Comparison of ENCODE assay signal across 6 worm cellular contexts in the genomic region with DNA sequence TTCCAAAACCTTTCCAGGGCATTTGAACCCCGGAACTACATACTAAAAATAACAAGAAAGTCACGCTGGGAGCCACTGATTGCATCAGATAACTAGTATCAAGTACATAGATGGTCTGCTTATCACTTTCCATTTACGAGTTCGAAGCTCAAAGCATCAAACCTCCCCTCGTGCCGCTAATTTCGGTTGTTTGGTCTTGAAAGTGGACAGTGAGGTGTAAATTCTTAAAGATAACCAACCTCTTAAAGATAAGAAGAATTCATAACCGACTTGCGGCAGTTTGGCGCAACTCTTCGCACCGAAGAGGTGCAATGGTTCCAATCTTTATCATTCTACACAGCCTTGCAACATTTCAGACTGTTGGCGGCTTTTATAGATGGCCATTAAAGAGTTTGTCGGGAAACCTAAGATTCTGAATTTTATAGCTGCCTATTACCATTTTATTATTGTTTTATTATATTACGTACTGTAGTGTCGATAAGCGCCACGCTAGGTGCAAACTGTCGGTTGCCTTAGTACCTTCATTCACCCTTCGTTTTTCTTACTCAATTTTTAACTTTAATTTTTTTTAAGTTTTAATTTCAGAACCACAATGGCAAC.
TF ChIP-seq lines count a peak whose summit lies in the region.

Gene amt-4, plus strand, starts transcription at position 586 of the 600 bp plus-strand sequence.

TF ChIP-seq in whole organism, L1 larva, 84 proteins besides CTCF, POLR2A, EP300 and RAD21:
- TF ChIP-seq nhr-90 (tag; optimal IDR thresholded peaks at IDR 0.05; lab: Kevin White, UChicago; ENCODE audit: poor library complexity) (peak; percentile 13), nhr-71 (tag; optimal IDR thresholded peaks at IDR 0.05; lab: Kevin White, UChicago) (peak; percentile 31), lsy-2 (tag; optimal IDR thresholded peaks at IDR 0.05; lab: Kevin White, UChicago) (no peak), mdl-1 (tag; optimal IDR thresholded peaks at IDR 0.05; lab: Kevin White, UChicago) (peak in 1 of 2 experiments; percentile 64), nhr-20 (tag; optimal IDR thresholded peaks at IDR 0.05; lab: Kevin White, UChicago) (peak; percentile 23), lin-14 (GFP tag; optimal IDR thresholded peaks at IDR 0.05; lab: Kevin White, UChicago) (peak; percentile 4), jun-1 (tag; optimal IDR thresholded peaks at IDR 0.05; lab: Kevin White, UChicago) (peak; percentile 13), tlp-1 (tag; optimal IDR thresholded peaks at IDR 0.05; lab: Kevin White, UChicago) (peak; percentile 27), elt-2 (tag; optimal IDR thresholded peaks at IDR 0.05; lab: Kevin White, UChicago) (peak; percentile 98), pag-3 (tag; optimal IDR thresholded peaks at IDR 0.05; lab: Kevin White, UChicago; ENCODE audit: borderline replicate concordance, insufficient read depth) (no peak)

TF ChIP-seq in whole organism, L2 larva, 48 proteins besides CTCF, POLR2A, EP300 and RAD21 (continues in another document):
- TF ChIP-seq ceh-82 (tag; optimal IDR thresholded peaks at IDR 0.05; lab: Kevin White, UChicago) = no peak
- no peak for TF ChIP-seq R02D3.7 (tag; optimal IDR thresholded peaks at IDR 0.05; lab: Kevin White, UChicago)
- no peak for TF ChIP-seq snpc-4 (tag; optimal IDR thresholded peaks at IDR 0.05; lab: Kevin White, UChicago)
- TF ChIP-seq nhr-129 (tag; optimal IDR thresholded peaks at IDR 0.05; lab: Kevin White, UChicago) = peak; percentile 79
- peak; percentile 50 for TF ChIP-seq F13H6.1 (tag; optimal IDR thresholded peaks at IDR 0.05; lab: Kevin White, UChicago)
- peak; percentile 45 for TF ChIP-seq crh-2 (tag; optimal IDR thresholded peaks at IDR 0.05; lab: Kevin White, UChicago)
- no peak for TF ChIP-seq sma-3 (GFP tag; optimal IDR thresholded peaks at IDR 0.05; lab: Kevin White, UChicago)
- peak in 1 of 2 experiments; percentile 56 for TF ChIP-seq mdl-1 (tag; optimal IDR thresholded peaks at IDR 0.05; lab: Kevin White, UChicago)
- TF ChIP-seq nhr-11 (tag; optimal IDR thresholded peaks at IDR 0.05; lab: Kevin White, UChicago) = no peak
- TF ChIP-seq ztf-11 (tag; optimal IDR thresholded peaks at IDR 0.05; lab: Kevin White, UChicago) = no peak
- TF ChIP-seq lin-39 (tag; optimal IDR thresholded peaks at IDR 0.05; lab: Kevin White, UChicago) = no peak
- TF ChIP-seq lin-11 (tag; optimal IDR thresholded peaks at IDR 0.05; lab: Kevin White, UChicago) = no peak
- TF ChIP-seq mab-5 (tag; optimal IDR thresholded peaks at IDR 0.05; lab: Kevin White, UChicago) = no peak
- TF ChIP-seq nhr-21 (tag; optimal IDR thresholded peaks at IDR 0.05; lab: Kevin White, UChicago) = no peak
- no peak for TF ChIP-seq ztf-1 (GFP tag; conservative IDR thresholded peaks at IDR 0.05; lab: Robert Waterston, UW)

TF ChIP-seq in whole organism, L3 larva, 47 proteins besides CTCF, POLR2A, EP300 and RAD21 (continues in another document):
- TF ChIP-seq elt-3 (tag; optimal IDR thresholded peaks at IDR 0.05; lab: Kevin White, UChicago) (no peak), jun-1 (tag; optimal IDR thresholded peaks at IDR 0.05; lab: Kevin White, UChicago) (peak; percentile 78), nhr-77 (tag; optimal IDR thresholded peaks at IDR 0.05; lab: Kevin White, UChicago) (no peak), nhr-23 (tag; optimal IDR thresholded peaks at IDR 0.05; lab: Kevin White, UChicago) (no peak), aly-2 (tag; optimal IDR thresholded peaks at IDR 0.05; lab: Kevin White, UChicago) (no peak), nhr-11 (tag; optimal IDR thresholded peaks at IDR 0.05; lab: Kevin White, UChicago) (no peak), eor-1 (tag; optimal IDR thresholded peaks at IDR 0.05; lab: Kevin White, UChicago) (no peak), ztf-11 (tag; optimal IDR thresholded peaks at IDR 0.05; lab: Kevin White, UChicago) (no peak), mdl-1 (tag; optimal IDR thresholded peaks at IDR 0.05; lab: Kevin White, UChicago) (peak; percentile 15), skn-1 (tag; optimal IDR thresholded peaks at IDR 0.05; lab: Kevin White, UChicago) (no peak), ceh-28 (tag; optimal IDR thresholded peaks at IDR 0.05; lab: Kevin White, UChicago) (no peak), pha-4 (tag; optimal IDR thresholded peaks at IDR 0.05; lab: Kevin White, UChicago) (peak; percentile 62), nhr-237 (tag; optimal IDR thresholded peaks at IDR 0.05; lab: Kevin White, UChicago) (no peak), elt-1 (tag; optimal IDR thresholded peaks at IDR 0.05; lab: Kevin White, UChicago) (no peak), ztf-4 (tag; optimal IDR thresholded peaks at IDR 0.05; lab: Kevin White, UChicago) (no peak), fkh-10 (GFP tag; optimal IDR thresholded peaks at IDR 0.05; lab: Kevin White, UChicago) (no peak)

TF ChIP-seq in whole organism, L4 larva, 104 proteins besides CTCF, POLR2A, EP300 and RAD21 (continues in another document):
- TF ChIP-seq php-3 (GFP tag; IDR thresholded peaks at IDR 0.05; lab: Robert Waterston, UW) (peak; percentile 99), T26A8.4 (GFP tag; IDR thresholded peaks at IDR 0.05; lab: Robert Waterston, UW) (no peak), egl-27 (tag; optimal IDR thresholded peaks at IDR 0.05; lab: Kevin White, UChicago) (no peak), madf-5 (GFP tag; IDR thresholded peaks at IDR 0.05; lab: Robert Waterston, UW) (no peak), lir-3 (tag; optimal IDR thresholded peaks at IDR 0.05; lab: Kevin White, UChicago) (no peak), F49E8.2 (tag; optimal IDR thresholded peaks at IDR 0.05; lab: Kevin White, UChicago; ENCODE audit: borderline replicate concordance) (no peak), ceh-62 (tag; optimal IDR thresholded peaks at IDR 0.05; lab: Kevin White, UChicago) (no peak), nhr-48 (tag; optimal IDR thresholded peaks at IDR 0.05; lab: Kevin White, UChicago) (peak; percentile 90), nhr-28 (tag; optimal IDR thresholded peaks at IDR 0.05; lab: Kevin White, UChicago) (peak; percentile 87), Y105C5A.15 (GFP tag; IDR thresholded peaks at IDR 0.05; lab: Robert Waterston, UW) (no peak), lim-7 (GFP tag; IDR thresholded peaks at IDR 0.05; lab: Robert Waterston, UW) (no peak), aha-1 (tag; lab: Kevin White, UChicago) (peak; percentile 84), nhr-10 (tag; optimal IDR thresholded peaks at IDR 0.05; lab: Kevin White, UChicago) (peak; percentile 45), hlh-11 (tag; optimal IDR thresholded peaks at IDR 0.05; lab: Kevin White, UChicago) (peak; percentile 85), ces-1 (GFP tag; optimal IDR thresholded peaks at IDR 0.05; lab: Kevin White, UChicago) (no peak), dve-1 (tag; optimal IDR thresholded peaks at IDR 0.05; lab: Kevin White, UChicago; ENCODE audit: insufficient read depth) (peak; percentile 83), dmd-6 (GFP tag; IDR thresholded peaks at IDR 0.05; lab: Robert Waterston, UW) (peak; percentile 93)

TF ChIP-seq in whole organism, late embryonic, 69 proteins besides CTCF, POLR2A, EP300 and RAD21:
- no peak for TF ChIP-seq ceh-34 (tag; optimal IDR thresholded peaks at IDR 0.05; lab: Kevin White, UChicago)
- peak; percentile 50 for TF ChIP-seq elt-2 (tag; optimal IDR thresholded peaks at IDR 0.05; lab: Kevin White, UChicago)
- TF ChIP-seq hlh-8 (tag; optimal IDR thresholded peaks at IDR 0.05; lab: Kevin White, UChicago) = no peak
- TF ChIP-seq hlh-6 (tag; optimal IDR thresholded peaks at IDR 0.05; lab: Kevin White, UChicago) = no peak
- TF ChIP-seq pha-2 (tag; optimal IDR thresholded peaks at IDR 0.05; lab: Kevin White, UChicago) = no peak

TF ChIP-seq in whole organism, young adult, 124 proteins besides CTCF, POLR2A, EP300 and RAD21:
- TF ChIP-seq ztf-25 (GFP tag; IDR thresholded peaks at IDR 0.05; lab: Robert Waterston, UW) = no peak
- TF ChIP-seq nhr-90 (tag; optimal IDR thresholded peaks at IDR 0.05; lab: Kevin White, UChicago) = no peak
- TF ChIP-seq ztf-26 (tag; optimal IDR thresholded peaks at IDR 0.05; lab: Kevin White, UChicago) = no peak
- TF ChIP-seq sea-2 (GFP tag; IDR thresholded peaks at IDR 0.05; lab: Robert Waterston, UW) = no peak
- 0 out of 2 replicates have a peak, but pooled peaks have one; percentile 26 for TF ChIP-seq dox-1 (GFP tag; IDR thresholded peaks at IDR 0.05; lab: Robert Waterston, UW)
- no peak for TF ChIP-seq Y53F4B.3 (GFP tag; IDR thresholded peaks at IDR 0.05; lab: Robert Waterston, UW)
- TF ChIP-seq madf-3 (GFP tag; IDR thresholded peaks at IDR 0.05; lab: Robert Waterston, UW) = no peak
- TF ChIP-seq mel-28 (tag; optimal IDR thresholded peaks at IDR 0.05; lab: Kevin White, UChicago; ENCODE audit: borderline replicate concordance) = no peak
- no peak for TF ChIP-seq ceh-27 (GFP tag; optimal IDR thresholded peaks at IDR 0.05; lab: Kevin White, UChicago)
- no peak for TF ChIP-seq ekl-4 (GFP tag; IDR thresholded peaks at IDR 0.05; lab: Robert Waterston, UW)
- TF ChIP-seq ztf-22 (GFP tag; optimal IDR thresholded peaks at IDR 0.05; lab: Kevin White, UChicago) = peak; percentile 0
- no peak for TF ChIP-seq athp-1 (tag; optimal IDR thresholded peaks at IDR 0.05; lab: Kevin White, UChicago)
- no peak for TF ChIP-seq repo-1 (tag; optimal IDR thresholded peaks at IDR 0.05; lab: Kevin White, UChicago)
- peak; percentile 91 for TF ChIP-seq nhr-80 (tag; optimal IDR thresholded peaks at IDR 0.05; lab: Kevin White, UChicago)
- no peak for TF ChIP-seq hlh-26 (GFP tag; conservative IDR thresholded peaks at IDR 0.05; lab: Robert Waterston, UW)
- no peak for TF ChIP-seq unc-62 (GFP tag; optimal IDR thresholded peaks at IDR 0.05; lab: Kevin White, UChicago)
